Worm (Caenorhabditis elegans) whole organism, L3 larva: Measurements from ENCODE around the gene egas-3.

Source experiments
- ama-1 ChIP-seq: fragments of 150-350 bp; optimal IDR thresholded peaks from 2 replicates; lab custom pipeline; 2018
- ceh-16 ChIP-seq: sonication (generic microtip); optimal IDR thresholded peaks from 2 replicates; lab custom pipeline; 2017; ENCODE audit warnings: missing biosample characterization, missing genetic modification characterization
- ceh-82 ChIP-seq: fragments of 150-350 bp; optimal IDR thresholded peaks from 2 replicates; lab custom pipeline; 2014; ENCODE audit warnings: missing biosample characterization, missing genetic modification characterization
- egl-27 ChIP-seq: sonication (generic microtip); optimal IDR thresholded peaks from 4 replicates; lab custom pipeline; 2017; ENCODE audit warnings: missing biosample characterization, missing genetic modification reagents, missing genetic modification characterization
- elt-2 ChIP-seq: sonication (generic microtip); optimal IDR thresholded peaks from 2 replicates; lab custom pipeline; 2016; ENCODE audit warnings: missing genetic modification reagents, mild to moderate bottlenecking, missing genetic modification characterization, missing compliant biosample characterization
- jun-1 ChIP-seq: fragments of 150-350 bp; optimal IDR thresholded peaks from 2 replicates; lab custom pipeline; 2014; ENCODE audit warnings: missing biosample characterization, missing genetic modification reagents, missing genetic modification characterization
- lin-39 ChIP-seq: fragments of 150-350 bp; optimal IDR thresholded peaks from 2 replicates; lab custom pipeline; 2018; ENCODE audit warnings: missing biosample characterization, missing genetic modification reagents, missing genetic modification characterization
- nhr-12 ChIP-seq: fragments of 150-350 bp; optimal IDR thresholded peaks from 2 replicates; lab custom pipeline; 2014; ENCODE audit warnings: missing biosample characterization, missing genetic modification characterization
- nhr-76 ChIP-seq: fragments of 150-350 bp; sonication (generic microtip); optimal IDR thresholded peaks from 5 replicates; lab custom pipeline; 2014; ENCODE audit warnings: missing biosample characterization, missing genetic modification characterization
- pha-4 ChIP-seq: fragments of 150-350 bp; optimal IDR thresholded peaks from 2 replicates; lab custom pipeline; 2014; ENCODE audit warnings: missing biosample characterization, missing genetic modification reagents, missing genetic modification characterization
- tbx-2 ChIP-seq: sonication (generic microtip); optimal IDR thresholded peaks from 2 replicates; lab custom pipeline; 2016; ENCODE audit warnings: mild to moderate bottlenecking, missing genetic modification characterization, missing compliant biosample characterization
- unc-39 ChIP-seq: sonication (generic microtip); optimal IDR thresholded peaks from 4 replicates; lab custom pipeline; 2017; ENCODE audit warnings: missing biosample characterization, missing genetic modification characterization
- zag-1 ChIP-seq: fragments of 150-350 bp; optimal IDR thresholded peaks from 2 replicates; lab custom pipeline; 2014; ENCODE audit warnings: missing biosample characterization, missing genetic modification characterization
- ztf-11 ChIP-seq: fragments of 150-350 bp; optimal IDR thresholded peaks from 2 replicates; lab custom pipeline; 2014; ENCODE audit warnings: missing biosample characterization, missing genetic modification characterization

DNA sequence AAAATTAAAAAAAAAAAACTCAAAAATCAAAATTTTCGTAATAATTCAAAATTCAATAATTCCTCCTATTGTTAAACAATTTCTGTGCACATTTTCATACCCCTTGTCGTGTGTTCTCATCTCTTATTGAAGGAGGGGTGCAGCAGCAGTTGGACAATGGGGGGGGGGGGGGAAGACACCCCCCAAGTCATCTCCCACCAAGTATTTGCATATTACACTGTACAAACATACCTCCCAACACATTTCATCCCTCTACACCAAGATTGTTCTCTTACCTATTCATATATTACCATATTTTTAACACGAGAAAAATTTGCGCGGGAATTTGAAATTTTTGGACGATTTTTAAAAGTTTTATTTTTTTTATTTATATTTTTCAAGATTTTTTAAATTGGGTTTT is 39.9 kb downstream of the egas-3 start:
- TF ChIP-seq pha-4 (tag; lab: Kevin White, UChicago) (peak; percentile 17), tbx-2 (tag; lab: Kevin White, UChicago) (no peak), unc-39 (no peak), nhr-12 (tag; lab: Kevin White, UChicago) (no peak), lin-39 (tag; lab: Kevin White, UChicago) (no peak), ceh-82 (no peak), jun-1 (no peak), ceh-16 (tag; lab: Kevin White, UChicago) (no peak), zag-1 (tag; lab: Kevin White, UChicago) (no peak), nhr-76 (tag; lab: Kevin White, UChicago) (no peak), elt-2 (no peak), ama-1 (lab: Kevin White, UChicago) (no peak), ztf-11 (no peak), egl-27 (tag; lab: Kevin White, UChicago) (no peak)
